In the genomic region with DNA sequence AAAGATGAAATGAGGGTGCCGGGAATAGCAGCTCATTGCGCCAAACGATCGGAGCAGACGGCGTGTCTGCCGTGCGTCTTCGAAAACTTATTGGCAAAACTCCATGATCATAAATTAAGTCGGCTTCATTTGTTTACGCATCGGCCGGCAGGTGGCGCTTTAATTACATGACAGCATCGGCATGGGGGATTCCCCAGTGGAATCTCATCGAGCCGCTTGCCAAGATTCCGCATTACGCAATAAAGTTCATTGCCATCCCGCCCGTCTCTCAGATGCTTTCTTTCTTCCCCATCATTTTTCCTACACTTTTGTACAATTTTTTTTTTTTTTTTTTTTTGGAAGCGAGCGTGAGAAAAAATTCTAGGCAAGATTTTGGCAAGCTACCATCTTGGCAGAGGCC, we compare ENCODE assay signal across 5 fruit fly cellular contexts.
TF ChIP-seq lines count a peak whose summit lies in the region.

No protein-coding gene starts in this region.

- TF ChIP-seq CTCF in S2 (optimal IDR thresholded peaks at IDR 0.05; lab: Kevin White, UChicago): peak; percentile 57 to 60
- peak; percentile 76 for TF ChIP-seq CTCF in whole organism, embryonic (GFP tag; optimal IDR thresholded peaks at IDR 0.05; lab: Kevin White, UChicago)

TF ChIP-seq in whole organism, embryonic, 481 proteins besides CTCF, POLR2A, EP300 and RAD21:
- TF ChIP-seq gro (GFP tag; optimal IDR thresholded peaks at IDR 0.05; lab: Kevin White, UChicago) (peak; percentile 44), da (GFP tag; optimal IDR thresholded peaks at IDR 0.05; lab: Kevin White, UChicago) (no peak), stwl (tag; optimal IDR thresholded peaks at IDR 0.05; lab: Kevin White, UChicago) (no peak), Pdp1 (GFP tag; optimal IDR thresholded peaks at IDR 0.05; lab: Kevin White, UChicago) (peak in 1 of 2 experiments; percentile 85), Rx (GFP tag; IDR thresholded peaks at IDR 0.05; lab: Robert Waterston, UW) (no peak), mld (GFP tag; IDR thresholded peaks at IDR 0.05; lab: Robert Waterston, UW; ENCODE audit: partially characterized antibody) (0 out of 3 replicates have a peak, but pooled peaks have one; percentile 32), lmd (GFP tag; IDR thresholded peaks at IDR 0.05; lab: Robert Waterston, UW) (0 out of 2 replicates have a peak, but pooled peaks have one; percentile 10), danr (GFP tag; IDR thresholded peaks at IDR 0.05; lab: Robert Waterston, UW) (no peak), sd (tag; optimal IDR thresholded peaks at IDR 0.05; lab: Kevin White, UChicago) (peak; percentile 86), ranshi (GFP tag; IDR thresholded peaks at IDR 0.05; lab: Robert Waterston, UW) (no peak), Dll (GFP tag; IDR thresholded peaks at IDR 0.05; lab: Robert Waterston, UW; ENCODE audit: partially characterized antibody) (no peak)
TF ChIP-seq in whole organism, embryonic: peak in this region for 5.

TF ChIP-seq in whole organism, prepupa, 60 proteins besides CTCF, POLR2A, EP300 and RAD21:
- TF ChIP-seq salr (GFP tag; optimal IDR thresholded peaks at IDR 0.05; lab: Kevin White, UChicago): peak in 1 of 2 experiments; percentile 6
- peak; percentile 5 for TF ChIP-seq vri (GFP tag; optimal IDR thresholded peaks at IDR 0.05; lab: Kevin White, UChicago)
- TF ChIP-seq Hr4 (GFP tag; optimal IDR thresholded peaks at IDR 0.05; lab: Kevin White, UChicago): no peak
- no peak for TF ChIP-seq OdsH (GFP tag; optimal IDR thresholded peaks at IDR 0.05; lab: Kevin White, UChicago)

TF ChIP-seq in whole organism, pupa, 21 proteins besides CTCF, POLR2A, EP300 and RAD21:
- TF ChIP-seq CG9948 (tag; optimal IDR thresholded peaks at IDR 0.05; lab: Kevin White, UChicago): no peak
- TF ChIP-seq CG32121 (GFP tag; IDR thresholded peaks at IDR 0.05; lab: Robert Waterston, UW): peak; percentile 51; the same call in 1 of the 2 replicates

TF ChIP-seq in whole organism, wandering third instar larva, 38 proteins besides CTCF, POLR2A, EP300 and RAD21:
- TF ChIP-seq Rel (GFP tag; optimal IDR thresholded peaks at IDR 0.05; lab: Kevin White, UChicago): no peak
- peak; percentile 57 for TF ChIP-seq Rel (tag; optimal IDR thresholded peaks at IDR 0.05; lab: Kevin White, UChicago)
- TF ChIP-seq h (GFP tag; optimal IDR thresholded peaks at IDR 0.05; lab: Kevin White, UChicago): no peak
- no peak for TF ChIP-seq Abd-B (GFP tag; optimal IDR thresholded peaks at IDR 0.05; lab: Kevin White, UChicago)
- TF ChIP-seq psq (GFP tag; optimal IDR thresholded peaks at IDR 0.05; lab: Kevin White, UChicago): no peak
